Worm (Caenorhabditis elegans): ENCODE results near the gene rod-1.

rod-1 gene

DNA sequence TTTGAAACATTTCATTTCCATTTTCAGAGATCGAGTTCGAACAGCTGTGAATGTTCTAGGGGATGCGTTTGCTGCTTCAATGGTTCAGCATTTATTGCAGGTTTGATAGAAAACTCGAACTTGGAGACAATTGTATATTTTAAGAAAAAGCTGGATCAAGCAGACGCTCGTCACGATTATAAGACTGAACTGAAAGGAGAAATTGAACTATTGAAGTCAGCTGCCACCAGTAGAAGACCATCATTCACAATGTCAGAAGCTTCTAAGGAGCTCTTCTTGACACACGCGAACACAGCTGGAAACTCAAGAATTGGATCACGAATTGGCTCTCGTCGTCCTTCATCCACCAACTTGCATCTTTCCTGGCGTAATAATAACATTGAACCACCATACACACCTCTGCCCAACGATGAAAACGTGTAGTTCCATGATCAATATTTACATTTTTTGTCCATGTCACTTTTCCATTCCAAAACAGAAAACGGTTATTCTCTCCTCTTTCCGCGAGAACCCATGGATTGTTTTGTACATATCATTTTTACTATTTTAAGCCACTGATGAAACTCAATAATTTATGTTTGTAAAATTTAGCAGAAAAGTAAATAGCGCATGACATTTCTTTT lies 27.7 kb downstream of the rod-1 start:
- no peak for TF ChIP-seq tbx-9 (tag; optimal IDR thresholded peaks at IDR 0.05; ENCODE audit: borderline replicate concordance)
- TF ChIP-seq F55B11.4 (tag; optimal IDR thresholded peaks at IDR 0.05; ENCODE audit: borderline replicate concordance, insufficient read depth), result no peak
- peak; percentile 81; the same call in 1 of the 2 replicates for TF ChIP-seq madf-3 (GFP tag; IDR thresholded peaks at IDR 0.05)
- no peak for TF ChIP-seq rpc-1 (optimal IDR thresholded peaks at IDR 0.05)
- no peak for TF ChIP-seq rpc-1 (tag; optimal IDR thresholded peaks at IDR 0.05)
- no peak for TF ChIP-seq snpc-4 (GFP tag; optimal IDR thresholded peaks at IDR 0.05)
- peak in 2 of 4 experiments; percentile 35 to 47 for TF ChIP-seq snpc-4 (tag; optimal IDR thresholded peaks at IDR 0.05)
- no peak for TF ChIP-seq madf-8 (GFP tag; conservative IDR thresholded peaks at IDR 0.05)
- TF ChIP-seq dox-1 (GFP tag; IDR thresholded peaks at IDR 0.05), result no peak
- peak; percentile 36 for TF ChIP-seq pha-4 (tag; optimal IDR thresholded peaks at IDR 0.05)
- no peak for TF ChIP-seq aptf-2 (GFP tag; conservative IDR thresholded peaks at IDR 0.05)
- no peak for TF ChIP-seq bed-1 (GFP tag; IDR thresholded peaks at IDR 0.05)
- peak; percentile 70 for TF ChIP-seq ztf-22 (GFP tag; optimal IDR thresholded peaks at IDR 0.05)
- TF ChIP-seq unc-130 (GFP tag; optimal IDR thresholded peaks at IDR 0.05), result peak; percentile 20
- TF ChIP-seq ztf-18 (tag; optimal IDR thresholded peaks at IDR 0.05), result no peak
- no peak for TF ChIP-seq aptf-3 (GFP tag; IDR thresholded peaks at IDR 0.05)
- no peak for TF ChIP-seq K11D2.4 (GFP tag; IDR thresholded peaks at IDR 0.05)
- TF ChIP-seq let-526 (GFP tag; IDR thresholded peaks at IDR 0.05), result peak; percentile 19; the same call in 1 of the 2 replicates
- no peak for TF ChIP-seq F57A8.1 (GFP tag; optimal IDR thresholded peaks at IDR 0.05)
- no peak for TF ChIP-seq egl-44 (GFP tag; IDR thresholded peaks at IDR 0.05)
- TF ChIP-seq akir-1 (GFP tag; optimal IDR thresholded peaks at IDR 0.05), result no peak
- TF ChIP-seq attf-6 (GFP tag; IDR thresholded peaks at IDR 0.05), result peak; percentile 50
- no peak for TF ChIP-seq lag-1 (GFP tag; IDR thresholded peaks at IDR 0.05)
- no peak for TF ChIP-seq ceh-27 (GFP tag; optimal IDR thresholded peaks at IDR 0.05)
- TF ChIP-seq lsl-1 (GFP tag; optimal IDR thresholded peaks at IDR 0.05), result peak; percentile 11
- TF ChIP-seq nhr-120 (GFP tag; IDR thresholded peaks at IDR 0.05), result no peak
- TF ChIP-seq madf-6 (GFP tag; IDR thresholded peaks at IDR 0.05), result peak; percentile 48
- TF ChIP-seq unc-62 (GFP tag; optimal IDR thresholded peaks at IDR 0.05), result no peak
- peak; percentile 34; the same call in 1 of the 2 replicates for TF ChIP-seq D2030.7 (GFP tag; IDR thresholded peaks at IDR 0.05)
- TF ChIP-seq zfh-2 (GFP tag; conservative IDR thresholded peaks at IDR 0.05), result no peak
- peak; percentile 20; the same call in 1 of the 2 replicates for TF ChIP-seq F33H1.4 (GFP tag; IDR thresholded peaks at IDR 0.05)
- TF ChIP-seq nhr-27 (tag; optimal IDR thresholded peaks at IDR 0.05), result peak; percentile 54
- no peak for TF ChIP-seq bed-2 (GFP tag; IDR thresholded peaks at IDR 0.05)
- TF ChIP-seq ZK185.1 (tag; optimal IDR thresholded peaks at IDR 0.05; ENCODE audit: poor library complexity, severe bottlenecking), result peak; percentile 67
- TF ChIP-seq lin-26 (GFP tag; IDR thresholded peaks at IDR 0.05), result peak; percentile 55; the same call in 1 of the 2 replicates
- peak; percentile 39 for TF ChIP-seq tbp1 (GFP tag; optimal IDR thresholded peaks at IDR 0.05)
- TF ChIP-seq hlh-12 (tag; optimal IDR thresholded peaks at IDR 0.05), result no peak
- TF ChIP-seq mcd-1 (GFP tag; IDR thresholded peaks at IDR 0.05), result no peak; the same call in none of the 2 replicates
- TF ChIP-seq tlf-1 (GFP tag; optimal IDR thresholded peaks at IDR 0.05), result peak; percentile 77
- no peak for TF ChIP-seq egrh-3 (GFP tag; IDR thresholded peaks at IDR 0.05)
- peak; percentile 49 for TF ChIP-seq lin-54 (GFP tag; optimal IDR thresholded peaks at IDR 0.05)
- no peak for TF ChIP-seq efl-1 (GFP tag; optimal IDR thresholded peaks at IDR 0.05)
- TF ChIP-seq athp-1 (tag; optimal IDR thresholded peaks at IDR 0.05), result peak; percentile 52
- TF ChIP-seq hsf-1 (GFP tag; IDR thresholded peaks at IDR 0.05), result peak; percentile 67
- TF ChIP-seq hmg-20 (GFP tag; IDR thresholded peaks at IDR 0.05), result no peak
- peak; percentile 15 for TF ChIP-seq mes-4 (tag; optimal IDR thresholded peaks at IDR 0.05)
- no peak for TF ChIP-seq ceh-58 (GFP tag; IDR thresholded peaks at IDR 0.05)
- TF ChIP-seq C17E4.6 (GFP tag; IDR thresholded peaks at IDR 0.05), result no peak
- TF ChIP-seq ztf-6 (GFP tag; IDR thresholded peaks at IDR 0.05), result no peak

All from whole organism, young adult.